Worm (Caenorhabditis elegans): Measurements from ENCODE around the gene F23F12.3.

- TF ChIP-seq egl-27 (tag; optimal IDR thresholded peaks at IDR 0.05) (no peak), ceh-82 (tag; optimal IDR thresholded peaks at IDR 0.05) (no peak), ztf-11 (tag; optimal IDR thresholded peaks at IDR 0.05) (no peak), gmeb-1 (tag; optimal IDR thresholded peaks at IDR 0.05) (no peak), dmd-4 (tag; optimal IDR thresholded peaks at IDR 0.05) (no peak), lin-13 (GFP tag; optimal IDR thresholded peaks at IDR 0.05) (no peak)
Measured at ce11 chrIII:6519949-6520348, 19.6 kb downstream of the F23F12.3 start, which contains the start of gene C09E7.10.

All from whole organism, L2 larva.